Worm (Caenorhabditis elegans): ENCODE results near the gene K12G11.6.
A peak's percentile ranks its signal among the peaks of the same experiment; 100 is the strongest.

Gene K12G11.6

DNA sequence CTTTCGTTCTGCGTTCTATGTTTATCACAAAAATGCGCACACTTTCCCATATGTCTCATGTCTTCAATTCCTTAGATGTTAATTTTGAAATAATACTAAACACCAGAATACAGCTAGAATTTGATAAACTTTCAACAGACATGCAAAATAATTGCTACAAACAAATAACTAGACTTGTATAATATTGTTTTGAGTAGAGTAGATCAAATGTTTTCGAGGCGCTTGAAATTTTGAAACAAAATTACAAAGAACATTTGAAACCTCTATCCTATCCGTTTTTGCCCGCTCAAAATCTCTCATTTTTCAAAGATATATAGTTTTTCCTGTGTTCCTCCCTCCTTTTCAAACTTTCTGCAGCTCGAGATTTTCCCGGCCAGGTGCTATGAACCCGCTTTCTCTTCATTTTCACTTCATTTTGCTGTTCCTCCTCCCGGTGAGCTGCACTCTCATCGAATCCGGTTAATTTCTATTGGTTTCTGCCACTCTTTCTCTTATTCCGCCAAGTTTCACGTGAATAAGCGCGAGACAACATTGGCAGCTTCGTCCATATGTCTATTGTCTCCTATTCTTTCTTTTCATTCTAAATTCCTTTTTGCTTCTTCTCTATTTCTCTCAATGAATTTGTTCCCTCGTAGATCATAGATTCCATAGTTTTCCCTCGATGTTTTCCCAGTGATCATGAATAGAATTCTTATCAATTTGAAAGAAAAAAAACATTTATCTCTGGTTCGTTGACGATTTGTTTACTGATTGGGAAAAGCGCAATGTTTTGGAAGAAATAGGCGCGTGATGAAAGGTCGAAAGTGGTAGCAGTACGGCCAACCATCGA, 27.8 kb downstream of the K12G11.6 start (continued):
- TF ChIP-seq sptf-1 (tag; optimal IDR thresholded peaks at IDR 0.05) (no peak), aly-2 (tag; optimal IDR thresholded peaks at IDR 0.05) (no peak), tbx-2 (tag; optimal IDR thresholded peaks at IDR 0.05) (peak; percentile 7), elt-2 (tag; optimal IDR thresholded peaks at IDR 0.05) (peak; percentile 42), nhr-77 (tag; optimal IDR thresholded peaks at IDR 0.05) (no peak), unc-130 (tag; optimal IDR thresholded peaks at IDR 0.05) (no peak), hlh-17 (GFP tag; optimal IDR thresholded peaks at IDR 0.05; ENCODE audit: borderline replicate concordance) (no peak), vab-15 (tag; optimal IDR thresholded peaks at IDR 0.05) (no peak), ztf-11 (tag; optimal IDR thresholded peaks at IDR 0.05) (no peak), lin-39 (tag; optimal IDR thresholded peaks at IDR 0.05) (no peak), grh-1 (GFP tag; IDR thresholded peaks at IDR 0.05) (no peak), ets-5 (GFP tag; IDR thresholded peaks at IDR 0.05) (no peak), egl-13 (tag; optimal IDR thresholded peaks at IDR 0.05) (no peak)

DNA sequence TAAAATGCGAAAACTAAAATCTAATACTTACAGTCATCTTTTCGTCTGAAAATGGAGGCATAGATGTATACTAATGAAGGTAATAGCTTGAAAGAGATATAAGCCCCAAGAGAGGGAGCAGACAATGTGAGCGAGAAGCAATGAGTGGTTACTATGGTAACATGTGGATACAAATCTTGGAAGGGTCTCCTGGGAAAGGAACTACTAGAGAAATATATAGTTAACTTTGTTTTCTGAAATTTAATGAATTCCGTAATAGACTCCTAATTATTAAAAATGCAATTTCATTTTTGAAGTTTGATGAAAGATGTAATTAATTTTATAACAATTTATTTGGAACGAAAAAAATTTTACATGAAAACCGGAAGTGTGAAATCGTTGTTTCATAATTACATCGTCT, 33.2 kb downstream of the K12G11.6 start, which contains the start of gene osm-6:
Gene osm-6, minus strand, starts transcription at position 101 of the 400 bp plus-strand sequence.
- TF ChIP-seq nhr-71 (tag; optimal IDR thresholded peaks at IDR 0.05), result peak; percentile 2
- peak; percentile 46 for TF ChIP-seq fkh-8 (tag; optimal IDR thresholded peaks at IDR 0.05)
- no peak for TF ChIP-seq lin-13 (GFP tag; optimal IDR thresholded peaks at IDR 0.05)

DNA sequence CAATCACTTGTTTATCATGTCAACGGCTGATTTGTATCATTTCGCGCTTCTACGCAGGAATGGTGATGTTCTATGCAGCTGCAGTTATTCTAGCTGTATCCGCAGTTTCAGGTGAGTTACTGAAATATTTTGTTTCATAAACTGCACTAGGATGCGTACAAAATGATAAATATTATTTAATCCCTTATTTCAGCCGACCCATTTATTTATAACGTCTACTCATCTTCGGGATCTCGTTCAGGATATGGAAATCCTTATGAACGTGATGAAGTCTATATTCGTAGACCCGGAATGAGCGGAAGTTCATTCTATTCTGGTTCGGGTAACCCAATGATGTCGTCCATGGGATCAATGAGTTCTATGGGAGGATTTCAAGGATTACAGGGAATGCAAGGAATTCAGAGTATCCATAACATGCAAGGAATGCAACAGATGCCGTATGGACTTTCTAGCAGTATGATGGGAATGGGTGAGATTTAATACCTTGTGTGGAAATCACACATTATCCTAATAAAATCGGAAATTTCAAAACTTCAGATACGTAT, 35.0 kb downstream of the K12G11.6 start, which contains the start of gene F58H1.2:
Gene F58H1.2, plus strand, starts transcription at position 51 of the 545 bp plus-strand sequence.
- TF ChIP-seq alr-1 (tag; optimal IDR thresholded peaks at IDR 0.05; ENCODE audit: borderline replicate concordance) (no peak), unc-98 (GFP tag; IDR thresholded peaks at IDR 0.05) (no peak), xbp-1 (tag; optimal IDR thresholded peaks at IDR 0.05) (no peak), snpc-4 (tag; optimal IDR thresholded peaks at IDR 0.05) (no peak), elt-2 (tag; optimal IDR thresholded peaks at IDR 0.05) (no peak), mep-1 (tag; optimal IDR thresholded peaks at IDR 0.05) (no peak), fkh-10 (GFP tag; optimal IDR thresholded peaks at IDR 0.05) (no peak), nhr-90 (tag; optimal IDR thresholded peaks at IDR 0.05; ENCODE audit: poor library complexity) (no peak), pag-3 (tag; optimal IDR thresholded peaks at IDR 0.05; ENCODE audit: borderline replicate concordance, insufficient read depth) (no peak), C34B4.2 (tag; optimal IDR thresholded peaks at IDR 0.05) (no peak), unc-30 (tag; optimal IDR thresholded peaks at IDR 0.05) (no peak), elt-3 (tag; optimal IDR thresholded peaks at IDR 0.05) (no peak), hlh-17 (GFP tag; optimal IDR thresholded peaks at IDR 0.05; ENCODE audit: borderline replicate concordance) (no peak), jun-1 (tag; optimal IDR thresholded peaks at IDR 0.05) (no peak), ceh-90 (tag; optimal IDR thresholded peaks at IDR 0.05) (no peak), lin-13 (GFP tag; optimal IDR thresholded peaks at IDR 0.05) (no peak), fos-1 (tag; optimal IDR thresholded peaks at IDR 0.05) (no peak), lin-14 (GFP tag; optimal IDR thresholded peaks at IDR 0.05) (no peak), egl-13 (tag; optimal IDR thresholded peaks at IDR 0.05) (no peak), F16B12.6 (tag; optimal IDR thresholded peaks at IDR 0.05) (no peak)

DNA sequence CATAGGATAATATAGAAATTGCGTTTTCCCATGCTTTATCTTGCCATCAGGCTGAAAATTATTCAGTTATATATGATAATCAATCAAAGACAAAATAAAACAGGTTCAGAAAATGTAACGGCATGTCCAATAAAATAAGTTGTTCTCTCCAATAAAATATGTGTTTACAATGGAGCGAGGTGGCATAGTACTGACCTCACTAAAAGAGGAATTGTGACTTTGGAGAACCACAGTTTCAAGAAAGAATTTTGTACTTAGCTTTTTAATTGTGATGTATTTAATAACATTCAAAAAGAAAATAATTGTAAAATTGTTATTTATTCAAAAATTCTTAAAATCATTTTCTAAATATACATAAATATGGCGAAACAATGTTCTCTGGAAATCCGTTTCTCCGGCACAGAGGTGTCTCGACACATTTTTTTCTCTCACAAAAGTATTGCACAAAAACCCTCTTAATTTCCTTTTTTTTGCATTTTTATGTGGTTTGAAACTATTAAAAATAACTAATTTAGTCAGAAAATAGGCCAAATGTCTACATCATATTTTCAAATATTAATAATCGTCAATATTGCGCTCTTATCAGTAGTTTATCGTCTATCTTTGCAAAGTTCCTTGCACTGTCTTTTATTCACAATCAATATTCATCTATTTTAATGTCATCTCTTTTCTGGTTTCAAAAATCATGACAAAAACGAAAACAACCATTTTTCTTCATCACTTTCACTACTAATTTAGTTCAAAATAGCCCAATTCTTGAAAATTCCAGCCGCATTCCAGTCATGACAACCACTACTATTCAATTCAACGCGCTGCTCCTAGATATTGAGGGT, 39.3 kb downstream of the K12G11.6 start, which contains the start of the genes aman-2 and F58H1.3:
Gene aman-2, minus strand, starts transcription at position 51 of the 833 bp plus-strand sequence.
Gene F58H1.3, plus strand, starts transcription at position 783 of the 833 bp plus-strand sequence.
- TF ChIP-seq lin-35 (GFP tag; optimal IDR thresholded peaks at IDR 0.05) (peak; percentile 46 to 68), zip-4 (GFP tag; optimal IDR thresholded peaks at IDR 0.05) (no peak), nhr-19 (GFP tag; conservative IDR thresholded peaks at IDR 0.05) (peak; percentile 16; the same call in 1 of the 2 replicates), unc-98 (GFP tag; IDR thresholded peaks at IDR 0.05) (peak; percentile 51; the same call in 1 of the 2 replicates), vab-15 (tag; optimal IDR thresholded peaks at IDR 0.05) (peak; percentile 72), unc-86 (tag; optimal IDR thresholded peaks at IDR 0.05) (peak; percentile 3), pax-3 (tag; optimal IDR thresholded peaks at IDR 0.05) (peak; percentile 74), elt-3 (tag; optimal IDR thresholded peaks at IDR 0.05) (no peak), tbx-2 (tag; optimal IDR thresholded peaks at IDR 0.05) (peak; percentile 42), fkh-8 (tag; optimal IDR thresholded peaks at IDR 0.05) (peak; percentile 79), mdl-1 (tag; optimal IDR thresholded peaks at IDR 0.05) (no peak), F16B12.6 (tag; optimal IDR thresholded peaks at IDR 0.05) (no peak), swsn-7 (tag; optimal IDR thresholded peaks at IDR 0.05) (peak; percentile 19), nhr-20 (tag; optimal IDR thresholded peaks at IDR 0.05) (peak; percentile 28), elt-2 (tag; optimal IDR thresholded peaks at IDR 0.05) (peak; percentile 20), nhr-90 (tag; optimal IDR thresholded peaks at IDR 0.05; ENCODE audit: poor library complexity) (peak; percentile 46), ceh-82 (tag; optimal IDR thresholded peaks at IDR 0.05) (no peak)
